Worm (Caenorhabditis elegans) whole organism, L2 larva: ENCODE measurements around the gene grl-10.

ENCODE experiments used
- C34F6.9 ChIP-seq: fragments of 150-350 bp; optimal IDR thresholded peaks from 2 replicates; lab custom pipeline; 2014; ENCODE audit warnings: missing biosample characterization, missing genetic modification characterization
- F13H6.1 ChIP-seq: sonication (generic microtip); optimal IDR thresholded peaks from 2 replicates; lab custom pipeline; 2016; ENCODE audit warnings: missing genetic modification characterization, missing compliant biosample characterization
- R02D3.7 ChIP-seq: fragments of 150-350 bp; optimal IDR thresholded peaks from 2 replicates; lab custom pipeline; 2014; ENCODE audit warnings: missing biosample characterization, missing genetic modification characterization
- Y55F3AM.14 ChIP-seq: fragments of 200-800 bp; sonication (Bioruptor generic); optimal IDR thresholded peaks from 2 replicates; lab custom pipeline; 2018; ENCODE audit warnings: mild to moderate bottlenecking, missing genetic modification characterization, missing compliant biosample characterization
- ZK546.5 ChIP-seq: sonication (generic microtip); optimal IDR thresholded peaks from 2 replicates; lab custom pipeline; 2017; ENCODE audit warnings: missing biosample characterization, missing genetic modification characterization
- alr-1 ChIP-seq: fragments of 150-350 bp; optimal IDR thresholded peaks from 2 replicates; lab custom pipeline; 2014; ENCODE audit warnings: missing biosample characterization, missing genetic modification characterization
- crh-2 ChIP-seq: sonication (generic microtip); optimal IDR thresholded peaks from 2 replicates; lab custom pipeline; 2017; ENCODE audit warnings: missing biosample characterization, missing genetic modification characterization
- dmd-4 ChIP-seq: sonication (generic microtip); optimal IDR thresholded peaks from 2 replicates; lab custom pipeline; 2017; ENCODE audit warnings: missing biosample characterization, missing genetic modification characterization
- egl-27 ChIP-seq: sonication (generic microtip); optimal IDR thresholded peaks from 3 replicates; lab custom pipeline; 2017; ENCODE audit warnings: missing biosample characterization, missing genetic modification reagents, missing genetic modification characterization
- elt-1 ChIP-seq: fragments of 150-350 bp; optimal IDR thresholded peaks from 2 replicates; lab custom pipeline; 2014; ENCODE audit warnings: missing biosample characterization, missing genetic modification characterization
- fos-1 ChIP-seq: fragments of 150-350 bp; optimal IDR thresholded peaks from 2 replicates; lab custom pipeline; 2014; ENCODE audit warnings: missing biosample characterization, missing genetic modification characterization
- gmeb-1 ChIP-seq: fragments of 150-350 bp; optimal IDR thresholded peaks from 2 replicates; lab custom pipeline; 2014; ENCODE audit warnings: missing biosample characterization, missing genetic modification characterization
- lin-13 ChIP-seq: fragments of 150-350 bp; optimal IDR thresholded peaks from 2 replicates; lab custom pipeline; 2014; ENCODE audit warnings: missing biosample characterization, missing genetic modification reagents, missing genetic modification characterization
- lin-39 ChIP-seq: fragments of 150-350 bp; optimal IDR thresholded peaks from 2 replicates; lab custom pipeline; 2014; ENCODE audit warnings: missing biosample characterization, missing genetic modification reagents, missing genetic modification characterization
- lsy-2 ChIP-seq, 2 experiments: fragments of 150-350 bp in 1 of 2; sonication (generic microtip) in 1 of 2; optimal IDR thresholded peaks; 2 replicates each; lab custom pipeline; 2014 to 2017; ENCODE audit warnings: missing biosample characterization in 2 of 2, missing genetic modification characterization in 2 of 2
- mab-5 ChIP-seq: fragments of 150-350 bp; optimal IDR thresholded peaks from 2 replicates; lab custom pipeline; 2014; ENCODE audit warnings: missing biosample characterization, missing genetic modification characterization
- mbf-1 ChIP-seq: sonication (generic microtip); optimal IDR thresholded peaks from 2 replicates; lab custom pipeline; 2017; ENCODE audit warnings: missing biosample characterization, missing genetic modification characterization
- nhr-10 ChIP-seq: sonication (generic microtip); optimal IDR thresholded peaks from 2 replicates; lab custom pipeline; 2017; ENCODE audit warnings: missing biosample characterization, missing genetic modification characterization
- nhr-129 ChIP-seq: fragments of 150-350 bp; optimal IDR thresholded peaks from 2 replicates; lab custom pipeline; 2014; ENCODE audit warnings: missing biosample characterization, missing genetic modification characterization
- nhr-21 ChIP-seq: fragments of 150-350 bp; optimal IDR thresholded peaks from 2 replicates; lab custom pipeline; 2014; ENCODE audit warnings: missing biosample characterization, missing genetic modification characterization
- nhr-237 ChIP-seq: fragments of 150-350 bp; optimal IDR thresholded peaks from 2 replicates; lab custom pipeline; 2014; ENCODE audit warnings: missing biosample characterization, missing genetic modification characterization
- nhr-25 ChIP-seq: fragments of 150-350 bp; sonication (generic microtip); optimal IDR thresholded peaks from 3 replicates; lab custom pipeline; 2014; ENCODE audit warnings: missing biosample characterization, missing genetic modification characterization
- nhr-6 ChIP-seq: fragments of 150-350 bp; optimal IDR thresholded peaks from 2 replicates; lab custom pipeline; 2014; ENCODE audit warnings: missing biosample characterization, missing genetic modification characterization
- peb-1 ChIP-seq: fragments of 150-350 bp; optimal IDR thresholded peaks from 2 replicates; lab custom pipeline; 2014; ENCODE audit warnings: missing biosample characterization, missing genetic modification characterization
- skn-1 ChIP-seq: sonication (generic microtip); optimal IDR thresholded peaks from 2 replicates; lab custom pipeline; 2017; ENCODE audit warnings: missing biosample characterization, missing genetic modification characterization
- sma-3 ChIP-seq: sonication (generic microtip); optimal IDR thresholded peaks from 2 replicates; lab custom pipeline; 2016; ENCODE audit warnings: missing genetic modification reagents, missing genetic modification characterization, missing compliant biosample characterization
- sma-9 ChIP-seq, 2 experiments: fragments of 150-350 bp in 1 of 2; sonication (generic microtip) in 1 of 2; optimal IDR thresholded peaks; 2 replicates each; lab custom pipeline; 2014 to 2016; ENCODE audit warnings: missing genetic modification characterization in 2 of 2, mild to moderate bottlenecking in 1 of 2, missing biosample characterization in 1 of 2, missing compliant biosample characterization in 1 of 2, missing genetic modification reagents in 1 of 2, moderate library complexity in 1 of 2
- snpc-4 ChIP-seq: fragments of 150-350 bp; optimal IDR thresholded peaks from 2 replicates; lab custom pipeline; 2014; ENCODE audit warnings: missing biosample characterization, missing genetic modification characterization
- unc-55 ChIP-seq: fragments of 150-350 bp; sonication (generic microtip); optimal IDR thresholded peaks from 3 replicates; lab custom pipeline; 2014; ENCODE audit warnings: missing biosample characterization, missing genetic modification reagents, missing genetic modification characterization
- unc-62 ChIP-seq: fragments of 150-350 bp; optimal IDR thresholded peaks from 2 replicates; lab custom pipeline; 2014; ENCODE audit warnings: missing biosample characterization, missing genetic modification reagents, missing genetic modification characterization
- zag-1 ChIP-seq: fragments of 150-350 bp; optimal IDR thresholded peaks from 2 replicates; lab custom pipeline; 2014; ENCODE audit warnings: missing biosample characterization, missing genetic modification characterization
- ztf-1 ChIP-seq: fragments of 200-800 bp; sonication (Bioruptor generic); conservative IDR thresholded peaks from 2 replicates; pipeline ENCODE4 v1.3.6; 2022; ENCODE audit warnings: missing genetic modification characterization, missing compliant biosample characterization

Gene grl-10

ce11 chrV:7744068-7744467, 30.3 kb upstream of the grl-10 start:
- peak; percentile 40 for TF ChIP-seq sma-9 (GFP tag; optimal IDR thresholded peaks at IDR 0.05; lab: Kevin White, UChicago)
- TF ChIP-seq sma-9 (tag; optimal IDR thresholded peaks at IDR 0.05; lab: Kevin White, UChicago), result no peak
- no peak for TF ChIP-seq gmeb-1 (tag; lab: Kevin White, UChicago)
- no peak for TF ChIP-seq dmd-4 (tag; lab: Kevin White, UChicago)
- TF ChIP-seq fos-1 (tag; lab: Kevin White, UChicago), result peak; percentile 84

ce11 chrV:7745386-7745785, 29.0 kb upstream of the grl-10 start:
- TF ChIP-seq alr-1 (tag; lab: Kevin White, UChicago) (no peak), R02D3.7 (tag; lab: Kevin White, UChicago) (no peak), mbf-1 (tag; lab: Kevin White, UChicago) (no peak), nhr-10 (tag; lab: Kevin White, UChicago) (no peak)

- TF ChIP-seq unc-55 (GFP tag; lab: Kevin White, UChicago) (peak; percentile 1), R02D3.7 (tag; lab: Kevin White, UChicago) (no peak), F13H6.1 (tag; lab: Kevin White, UChicago) (peak; percentile 14), sma-9 (GFP tag; optimal IDR thresholded peaks at IDR 0.05; lab: Kevin White, UChicago) (peak; percentile 7), sma-9 (tag; optimal IDR thresholded peaks at IDR 0.05; lab: Kevin White, UChicago) (no peak)
Observed at ce11 chrV:7745903-7746302, 28.4 kb upstream of the grl-10 start.

ce11 chrV:7747132-7747531, 27.2 kb upstream of the grl-10 start:
- TF ChIP-seq dmd-4 (tag; lab: Kevin White, UChicago) (no peak), mbf-1 (tag; lab: Kevin White, UChicago) (no peak), gmeb-1 (tag; lab: Kevin White, UChicago) (no peak), nhr-25 (no peak), nhr-10 (tag; lab: Kevin White, UChicago) (no peak), nhr-21 (tag; lab: Kevin White, UChicago) (no peak), crh-2 (no peak), lin-13 (GFP tag; lab: Kevin White, UChicago) (no peak), unc-55 (GFP tag; lab: Kevin White, UChicago) (no peak), snpc-4 (no peak), skn-1 (tag; lab: Kevin White, UChicago) (no peak), elt-1 (tag; lab: Kevin White, UChicago) (no peak), C34F6.9 (tag; lab: Kevin White, UChicago) (no peak), lin-39 (tag; lab: Kevin White, UChicago) (no peak), zag-1 (tag; lab: Kevin White, UChicago) (no peak)

ce11 chrV:7747987-7748607, 26.2 kb upstream of the grl-10 start:
- TF ChIP-seq ztf-1 (no peak), unc-62 (GFP tag; lab: Kevin White, UChicago) (no peak), sma-3 (no peak), dmd-4 (tag; lab: Kevin White, UChicago) (no peak)

- TF ChIP-seq nhr-21 (tag; lab: Kevin White, UChicago) (no peak), Y55F3AM.14 (no peak), peb-1 (no peak), elt-1 (tag; lab: Kevin White, UChicago) (no peak), unc-55 (GFP tag; lab: Kevin White, UChicago) (no peak), sma-3 (no peak), nhr-129 (tag; lab: Kevin White, UChicago) (no peak)
Observed at ce11 chrV:7749708-7750107, 24.6 kb upstream of the grl-10 start.

- TF ChIP-seq dmd-4 (tag; lab: Kevin White, UChicago) (no peak), elt-1 (tag; lab: Kevin White, UChicago) (no peak), ZK546.5 (no peak), mbf-1 (tag; lab: Kevin White, UChicago) (no peak), nhr-6 (tag; lab: Kevin White, UChicago) (no peak), gmeb-1 (tag; lab: Kevin White, UChicago) (no peak), nhr-237 (tag; lab: Kevin White, UChicago) (no peak), lsy-2 (tag; optimal IDR thresholded peaks at IDR 0.05; lab: Kevin White, UChicago) (no peak), nhr-129 (tag; lab: Kevin White, UChicago) (no peak), egl-27 (tag; lab: Kevin White, UChicago) (no peak), mab-5 (tag; lab: Kevin White, UChicago) (no peak), sma-3 (no peak)
Observed at ce11 chrV:7754557-7754956, 19.8 kb upstream of the grl-10 start, which contains the start of gene T05B11.4. Gene T05B11.4 (minus strand): TSS chrV:7754657.
